Worm (Caenorhabditis elegans) whole organism, late embryonic: ENCODE results near the gene clh-4.

Source experiments
- F13H6.1 ChIP-seq: sonication (generic microtip); optimal IDR thresholded peaks from 2 replicates; lab custom pipeline; 2016; ENCODE audit warnings: missing genetic modification characterization, missing compliant biosample characterization
- pqm-1 ChIP-seq: sonication (generic microtip); optimal IDR thresholded peaks from 2 replicates; lab custom pipeline; 2016; ENCODE audit warnings: missing genetic modification characterization, missing compliant biosample characterization

DNA sequence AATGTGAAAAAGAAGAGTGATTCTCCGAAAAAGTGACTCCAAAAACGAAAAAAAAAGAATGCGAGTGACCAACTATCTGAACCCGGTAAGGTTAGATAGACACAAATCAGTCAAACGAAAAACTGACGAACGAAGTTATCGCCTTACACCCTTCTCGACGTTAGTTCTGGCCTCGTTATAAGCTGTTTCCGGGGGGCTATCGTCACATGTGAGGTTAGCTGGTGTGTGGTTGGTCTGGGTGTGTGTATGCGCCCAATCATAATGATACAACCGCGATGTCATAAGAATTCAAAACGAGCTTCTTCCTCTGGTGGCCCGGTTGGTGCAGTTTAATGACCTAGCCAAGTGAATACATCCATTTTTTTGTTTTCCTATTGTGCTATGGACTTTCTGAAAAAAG lies 14.9 kb downstream of the clh-4 start:
- no peak for TF ChIP-seq F13H6.1 (tag; lab: Kevin White, UChicago)
- TF ChIP-seq pqm-1 (tag; lab: Kevin White, UChicago): no peak
